Fruit fly (Drosophila melanogaster) whole organism, embryonic: ENCODE measurements around the gene Mst84Dd.

Experiments
- Atf-2 ChIP-seq: fragments of 200-800 bp; sonication (Bioruptor generic); optimal IDR thresholded peaks from 2 replicates; lab custom pipeline; 2016; ENCODE audit warnings: missing biosample characterization, missing genetic modification characterization
- BEAF-32 ChIP-seq: fragments of 200-800 bp; sonication (Bioruptor generic); optimal IDR thresholded peaks from 3 replicates; lab custom pipeline; 2017; ENCODE audit warnings: missing biosample characterization, missing genetic modification characterization, mild to moderate bottlenecking, moderate library complexity, missing genetic modification reagents
- Blimp-1 ChIP-seq: fragments of 200-800 bp; sonication (Bioruptor generic); optimal IDR thresholded peaks from 3 replicates; lab custom pipeline; 2018; ENCODE audit warnings: missing biosample characterization, missing genetic modification characterization, mild to moderate bottlenecking, moderate library complexity, missing genetic modification reagents
- CG10654 ChIP-seq: fragments of 200-800 bp; sonication (Bioruptor generic); optimal IDR thresholded peaks from 2 replicates; lab custom pipeline; 2016; ENCODE audit warnings: missing biosample characterization, missing genetic modification characterization
- CG11723 ChIP-seq: fragments of 200-800 bp; sonication (Bioruptor generic); optimal IDR thresholded peaks from 2 replicates; lab custom pipeline; 2017; ENCODE audit warnings: missing biosample characterization, mild to moderate bottlenecking, missing genetic modification characterization
- CG12104 ChIP-seq: fragments of 200-800 bp; sonication (Bioruptor generic); optimal IDR thresholded peaks from 3 replicates; lab custom pipeline; 2016; ENCODE audit warnings: missing biosample characterization, missing genetic modification characterization
- CG14667 ChIP-seq: fragments of 200-800 bp; sonication (Bioruptor generic); IDR thresholded peaks from 2 replicates; pipeline ENCODE4 v1.3.6; 2022; ENCODE audit warnings: missing biosample characterization, missing genetic modification characterization
- CG1529 ChIP-seq: fragments of 200-800 bp; sonication (Bioruptor generic); optimal IDR thresholded peaks from 3 replicates; lab custom pipeline; 2018; ENCODE audit warnings: missing biosample characterization, missing genetic modification characterization
- CG1603 ChIP-seq: fragments of 200-800 bp; sonication (Bioruptor generic); optimal IDR thresholded peaks from 2 replicates; lab custom pipeline; 2019; ENCODE audit warnings: missing biosample characterization, mild to moderate bottlenecking, missing genetic modification characterization, moderate library complexity
- CG17385 ChIP-seq: fragments of 200-800 bp; sonication (Bioruptor generic); optimal IDR thresholded peaks from 3 replicates; lab custom pipeline; 2018; ENCODE audit warnings: missing biosample characterization, mild to moderate bottlenecking, missing genetic modification characterization
- CG3065 ChIP-seq: fragments of 200-800 bp; sonication (Bioruptor generic); optimal IDR thresholded peaks from 2 replicates; lab custom pipeline; 2016; ENCODE audit warnings: missing biosample characterization, missing genetic modification characterization
- CG31388 ChIP-seq: fragments of 200-800 bp; sonication (Bioruptor generic); optimal IDR thresholded peaks from 2 replicates; lab custom pipeline; 2016; ENCODE audit warnings: missing biosample characterization, missing genetic modification characterization
- CG31441 ChIP-seq: fragments of 200-800 bp; sonication (Bioruptor generic); IDR thresholded peaks from 2 replicates; pipeline ENCODE4 v1.3.6; 2022; ENCODE audit warnings: missing biosample characterization, missing genetic modification characterization
- CG32532 ChIP-seq: fragments of 200-800 bp; sonication (Bioruptor generic); IDR thresholded peaks from 2 replicates; pipeline ENCODE4 v1.3.6; 2022; ENCODE audit warnings: missing biosample characterization, missing genetic modification characterization
- CG34376 ChIP-seq: fragments of 200-800 bp; sonication (Bioruptor generic); optimal IDR thresholded peaks from 2 replicates; lab custom pipeline; 2018; ENCODE audit warnings: missing biosample characterization, mild to moderate bottlenecking, missing genetic modification characterization
- CG34422 ChIP-seq: fragments of 200-800 bp; sonication (Bioruptor generic); IDR thresholded peaks from 3 replicates; pipeline ENCODE4 v1.3.6; 2022; ENCODE audit warnings: missing biosample characterization, missing genetic modification characterization
- CG3847 ChIP-seq: fragments of 200-800 bp; sonication (Bioruptor generic); IDR thresholded peaks from 2 replicates; pipeline ENCODE4 v1.3.6; 2022; ENCODE audit warnings: missing biosample characterization, missing genetic modification characterization
- CG6683 ChIP-seq: fragments of 200-800 bp; sonication (Bioruptor generic); optimal IDR thresholded peaks from 2 replicates; lab custom pipeline; 2017; ENCODE audit warnings: missing biosample characterization, mild to moderate bottlenecking, missing genetic modification characterization, missing genetic modification reagents
- CG7963 ChIP-seq: fragments of 200-800 bp; sonication (Bioruptor generic); IDR thresholded peaks from 3 replicates; pipeline ENCODE4 v1.3.6; 2022; ENCODE audit warnings: missing biosample characterization, missing genetic modification characterization; ENCODE audit not compliant: partially characterized antibody
- CG8478 ChIP-seq: fragments of >200 bp; optimal IDR thresholded peaks from 2 replicates; lab custom pipeline; 2018
- CG8765 ChIP-seq: fragments of 200-800 bp; sonication (Bioruptor generic); IDR thresholded peaks from 2 replicates; pipeline ENCODE4 v1.3.6; 2022; ENCODE audit warnings: missing biosample characterization, missing genetic modification characterization
- D ChIP-seq, 2 experiments: fragments of 200-800 bp in 1 of 2; fragments of >200 bp in 1 of 2; sonication (Bioruptor generic) in 1 of 2; optimal IDR thresholded peaks; 2 replicates in 1 of 2; 3 replicates in 1 of 2; lab custom pipeline; 2017; ENCODE audit warnings: mild to moderate bottlenecking in 1 of 2, missing biosample characterization in 1 of 2, missing genetic modification characterization in 1 of 2, missing genetic modification reagents in 1 of 2
- Dbx ChIP-seq: fragments of 200-800 bp; sonication (Bioruptor generic); IDR thresholded peaks from 3 replicates; pipeline ENCODE4 v1.3.6; 2022; ENCODE audit warnings: missing biosample characterization, missing genetic modification characterization
- Dip3 ChIP-seq: fragments of 200-800 bp; sonication (Bioruptor generic); optimal IDR thresholded peaks from 3 replicates; lab custom pipeline; 2016; ENCODE audit warnings: missing biosample characterization, missing genetic modification characterization
- Dp ChIP-seq: fragments of 200-800 bp; sonication (Bioruptor generic); optimal IDR thresholded peaks from 2 replicates; lab custom pipeline; 2018; ENCODE audit warnings: missing biosample characterization, mild to moderate bottlenecking, missing genetic modification characterization, moderate library complexity
- Eip74EF ChIP-seq, 2 experiments: fragments of 200-800 bp in 1 of 2; fragments of >200 bp in 1 of 2; sonication (Bioruptor generic) in 1 of 2; optimal IDR thresholded peaks; 2 replicates each; lab custom pipeline; 2017 to 2019; ENCODE audit warnings: missing biosample characterization in 2 of 2, missing genetic modification characterization in 2 of 2, mild to moderate bottlenecking in 1 of 2, moderate library complexity in 1 of 2
- Elba2 ChIP-seq: fragments of 200-800 bp; sonication (Bioruptor generic); optimal IDR thresholded peaks from 3 replicates; lab custom pipeline; 2016; ENCODE audit warnings: missing biosample characterization, missing genetic modification characterization
- Hsf ChIP-seq: fragments of 200-800 bp; sonication (Bioruptor generic); optimal IDR thresholded peaks from 3 replicates; lab custom pipeline; 2016; ENCODE audit warnings: missing biosample characterization, missing genetic modification characterization
- Lhr ChIP-seq: fragments of 200-800 bp; sonication (Bioruptor generic); optimal IDR thresholded peaks from 3 replicates; lab custom pipeline; 2017; ENCODE audit warnings: mild to moderate bottlenecking, missing biosample characterization, missing genetic modification reagents, missing genetic modification characterization
- Max ChIP-seq: fragments of 200-800 bp; sonication (Bioruptor generic); optimal IDR thresholded peaks from 2 replicates; lab custom pipeline; 2016; ENCODE audit warnings: missing biosample characterization, mild to moderate bottlenecking, missing genetic modification characterization
- Myb ChIP-seq: fragments of 200-800 bp; sonication (Bioruptor generic); optimal IDR thresholded peaks from 2 replicates; lab custom pipeline; 2016; ENCODE audit warnings: missing biosample characterization, missing genetic modification characterization
- Sin3A ChIP-seq: fragments of >200 bp; optimal IDR thresholded peaks from 2 replicates; lab custom pipeline; 2018
- ash1 ChIP-seq: fragments of 200-800 bp; sonication (Bioruptor generic); optimal IDR thresholded peaks from 2 replicates; lab custom pipeline; 2018; ENCODE audit warnings: missing biosample characterization, mild to moderate bottlenecking, missing genetic modification characterization
- az2 ChIP-seq: fragments of 200-800 bp; sonication (Bioruptor generic); optimal IDR thresholded peaks from 3 replicates; lab custom pipeline; 2016; ENCODE audit warnings: missing biosample characterization, missing genetic modification characterization
- cad ChIP-seq: fragments of >200 bp; optimal IDR thresholded peaks from 2 replicates; lab custom pipeline; 2017; ENCODE audit warnings: missing biosample characterization, missing genetic modification characterization
- crp ChIP-seq, 2 experiments: fragments of 200-800 bp; sonication (Bioruptor generic); optimal IDR thresholded peaks; 2 replicates in 1 of 2; 3 replicates in 1 of 2; lab custom pipeline; 2017; ENCODE audit warnings: missing biosample characterization in 2 of 2, missing genetic modification characterization in 2 of 2, mild to moderate bottlenecking in 1 of 2, moderate library complexity in 1 of 2
- dysf ChIP-seq: fragments of 200-800 bp; sonication (Bioruptor generic); IDR thresholded peaks from 3 replicates; pipeline ENCODE4 v1.3.6; 2022; ENCODE audit warnings: missing biosample characterization, missing genetic modification characterization
- fd96Cb ChIP-seq: fragments of 200-800 bp; sonication (Bioruptor generic); optimal IDR thresholded peaks from 2 replicates; lab custom pipeline; 2018; ENCODE audit warnings: missing biosample characterization, mild to moderate bottlenecking, missing genetic modification characterization, moderate library complexity
- ftz-f1 ChIP-seq: fragments of 200-800 bp; sonication (Bioruptor generic); optimal IDR thresholded peaks from 2 replicates; lab custom pipeline; 2016; ENCODE audit warnings: missing biosample characterization, missing genetic modification characterization
- gsb-n ChIP-seq: fragments of 200-800 bp; sonication (Bioruptor generic); optimal IDR thresholded peaks from 3 replicates; lab custom pipeline; 2018; ENCODE audit warnings: missing biosample characterization, mild to moderate bottlenecking, missing genetic modification characterization
- gt ChIP-seq: fragments of 200-800 bp; sonication (Bioruptor generic); IDR thresholded peaks from 2 replicates; pipeline ENCODE4 v1.3.6; 2022; ENCODE audit warnings: missing biosample characterization, missing genetic modification characterization
- hth ChIP-seq: fragments of >200 bp; optimal IDR thresholded peaks from 2 replicates; lab custom pipeline; 2017; ENCODE audit warnings: inconsistent platforms
- lab ChIP-seq: fragments of 200-800 bp; sonication (Bioruptor generic); optimal IDR thresholded peaks from 3 replicates; lab custom pipeline; 2017; ENCODE audit warnings: missing biosample characterization, missing genetic modification characterization, mild to moderate bottlenecking, moderate library complexity, missing genetic modification reagents
- lilli ChIP-seq: fragments of 200-800 bp; sonication (Bioruptor generic); optimal IDR thresholded peaks from 3 replicates; lab custom pipeline; 2016; ENCODE audit warnings: missing biosample characterization, missing genetic modification characterization
- nerfin-1 ChIP-seq: fragments of 200-800 bp; sonication (Bioruptor generic); optimal IDR thresholded peaks from 3 replicates; lab custom pipeline; 2019; ENCODE audit warnings: missing biosample characterization, mild to moderate bottlenecking, missing genetic modification characterization, moderate library complexity
- pros ChIP-seq: fragments of 200-800 bp; sonication (Bioruptor generic); optimal IDR thresholded peaks from 3 replicates; lab custom pipeline; 2019; ENCODE audit warnings: missing biosample characterization, mild to moderate bottlenecking, missing genetic modification characterization, moderate library complexity
- pzg ChIP-seq: fragments of 200-800 bp; sonication (Bioruptor generic); optimal IDR thresholded peaks from 3 replicates; lab custom pipeline; 2018; ENCODE audit warnings: missing biosample characterization, mild to moderate bottlenecking, missing genetic modification characterization, moderate library complexity
- usp ChIP-seq: fragments of >200 bp; optimal IDR thresholded peaks from 2 replicates; lab custom pipeline; 2017; ENCODE audit warnings: missing biosample characterization, missing genetic modification characterization
- yki ChIP-seq: fragments of >200 bp; optimal IDR thresholded peaks from 3 replicates; lab custom pipeline; 2018
- z ChIP-seq: fragments of 200-800 bp; sonication (Bioruptor generic); IDR thresholded peaks from 3 replicates; pipeline ENCODE4 v1.3.6; 2022; ENCODE audit warnings: missing biosample characterization, missing genetic modification characterization

Mst84Dd gene

DNA sequence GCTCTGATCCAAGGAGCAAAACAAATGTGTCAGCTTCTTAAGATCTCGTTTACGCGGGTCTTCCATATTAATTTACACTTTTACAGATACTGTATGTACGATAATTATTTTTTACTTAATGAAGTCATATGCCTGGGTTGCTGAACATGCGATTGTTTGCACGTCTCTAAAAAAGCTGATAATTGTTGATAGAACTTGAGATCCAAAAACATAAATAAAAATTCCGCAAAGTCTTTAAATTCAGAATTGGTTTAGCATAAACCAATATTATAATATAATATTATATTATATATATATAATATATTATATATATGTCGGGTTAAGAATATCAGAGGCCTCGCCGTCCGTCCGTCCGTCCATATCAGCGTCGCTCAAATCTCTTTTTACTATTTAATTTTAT is 14.1 kb downstream of the Mst84Dd start, which contains the start of gene CG43290:
Gene CG43290 (minus strand): TSS at position 101 of the 400 bp plus-strand sequence.
- TF ChIP-seq nerfin-1 (no peak), z (no peak), dysf (GFP tag; lab: Robert Waterston, UW) (no peak), lab (GFP tag; lab: Kevin White, UChicago) (no peak), usp (no peak), CG7963 (GFP tag; lab: Robert Waterston, UW) (no peak), CG12104 (GFP tag; lab: Kevin White, UChicago) (no peak), CG31441 (no peak), Myb (GFP tag; lab: Kevin White, UChicago) (no peak), fd96Cb (tag; lab: Kevin White, UChicago) (no peak), Sin3A (lab: Kevin White, UChicago) (no peak)

DNA sequence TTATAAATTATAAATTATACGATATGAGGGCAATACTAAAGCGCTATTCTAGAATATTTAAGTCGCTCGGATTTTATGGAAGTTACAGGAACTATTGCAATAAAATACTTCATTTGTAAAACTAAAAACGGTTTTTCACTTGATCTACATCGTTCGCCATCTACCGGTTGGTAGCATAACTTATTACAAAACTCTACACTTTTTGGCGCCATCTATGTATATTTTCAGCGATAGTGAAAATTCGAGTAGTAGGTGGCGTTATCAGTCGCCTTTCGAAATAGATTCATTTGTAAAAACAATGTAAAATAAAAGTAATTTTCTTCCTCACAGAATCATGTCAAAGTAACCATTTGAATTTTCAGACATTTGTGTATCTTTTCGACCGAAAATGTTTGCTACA is 17.1 kb downstream of the Mst84Dd start, which contains the start of gene nxf4:
Gene nxf4 (plus strand): TSS at position 286 of the 400 bp plus-strand sequence.
- TF ChIP-seq CG7963 (GFP tag; lab: Robert Waterston, UW) (0 out of 3 replicates have a peak, but pooled peaks have one; percentile 16), Dp (GFP tag; lab: Kevin White, UChicago) (no peak), pros (GFP tag; lab: Kevin White, UChicago) (no peak), Blimp-1 (GFP tag; lab: Kevin White, UChicago) (peak; percentile 55), gt (GFP tag; lab: Robert Waterston, UW) (no peak), Atf-2 (GFP tag; lab: Kevin White, UChicago) (peak; percentile 63), yki (lab: Kevin White, UChicago) (no peak), CG34376 (GFP tag; lab: Kevin White, UChicago) (no peak), Eip74EF (GFP tag; optimal IDR thresholded peaks at IDR 0.05; lab: Kevin White, UChicago) (no peak), CG14667 (GFP tag; lab: Robert Waterston, UW) (peak; percentile 49), CG17385 (GFP tag; lab: Kevin White, UChicago) (peak; percentile 22), CG8478 (lab: Kevin White, UChicago) (peak; percentile 72), ftz-f1 (no peak), CG3847 (GFP tag; lab: Robert Waterston, UW) (peak; percentile 79), CG32532 (GFP tag; lab: Robert Waterston, UW) (peak; percentile 84), Lhr (peak; percentile 86), D (optimal IDR thresholded peaks at IDR 0.05; lab: Kevin White, UChicago) (no peak), D (GFP tag; optimal IDR thresholded peaks at IDR 0.05; lab: Kevin White, UChicago) (peak; percentile 55), CG11723 (peak; percentile 7), Hsf (GFP tag; lab: Kevin White, UChicago) (peak; percentile 86), Max (GFP tag; lab: Kevin White, UChicago) (peak; percentile 0), ash1 (GFP tag; lab: Kevin White, UChicago) (no peak), CG1603 (tag; lab: Kevin White, UChicago) (peak; percentile 80), gsb-n (tag; lab: Kevin White, UChicago) (peak; percentile 1), Elba2 (GFP tag; lab: Kevin White, UChicago) (peak; percentile 42), hth (lab: Kevin White, UChicago) (no peak), BEAF-32 (GFP tag; lab: Kevin White, UChicago) (peak; percentile 26), CG10654 (GFP tag; lab: Kevin White, UChicago) (peak; percentile 75), Dip3 (GFP tag; lab: Kevin White, UChicago) (peak; percentile 54), crp (GFP tag; optimal IDR thresholded peaks at IDR 0.05; lab: Kevin White, UChicago) (peak in 1 of 2 experiments; percentile 19), Dbx (peak; percentile 86), CG1529 (GFP tag; lab: Kevin White, UChicago) (peak; percentile 34), CG6683 (GFP tag; lab: Kevin White, UChicago) (no peak), CG8765 (GFP tag; lab: Robert Waterston, UW) (peak; percentile 56; the same call in 1 of the 2 replicates), az2 (peak; percentile 85), CG3065 (GFP tag; lab: Kevin White, UChicago) (peak; percentile 62), CG34422 (GFP tag; lab: Robert Waterston, UW) (peak; percentile 68), cad (GFP tag; lab: Kevin White, UChicago) (no peak), pzg (GFP tag; lab: Kevin White, UChicago) (no peak), CG31388 (GFP tag; lab: Kevin White, UChicago) (peak; percentile 44), lilli (GFP tag; lab: Kevin White, UChicago) (peak; percentile 78)
